Fruit fly (Drosophila melanogaster): ENCODE results near the gene Rim2.

dm6 chr2L:1748410-1748809, 24.2 kb upstream of the Rim2 start:
- no peak for TF ChIP-seq CG12605 (GFP tag; IDR thresholded peaks at IDR 0.05)
- no peak for TF ChIP-seq CG13204 (GFP tag; optimal IDR thresholded peaks at IDR 0.05)
- TF ChIP-seq CG14655 (GFP tag; optimal IDR thresholded peaks at IDR 0.05) = no peak
- no peak for TF ChIP-seq CG15710 (tag; optimal IDR thresholded peaks at IDR 0.05)
- no peak for TF ChIP-seq gl (tag; optimal IDR thresholded peaks at IDR 0.05)
- no peak for TF ChIP-seq CG10348 (GFP tag; IDR thresholded peaks at IDR 0.05)
- no peak for TF ChIP-seq CG4496 (GFP tag; IDR thresholded peaks at IDR 0.05)
- TF ChIP-seq fd96Ca (GFP tag; IDR thresholded peaks at IDR 0.05) = no peak
- no peak for TF ChIP-seq Pif1A (GFP tag; optimal IDR thresholded peaks at IDR 0.05)
- no peak for TF ChIP-seq CG34367 (tag; optimal IDR thresholded peaks at IDR 0.05)

Measured in whole organism, pupa.